Worm (Caenorhabditis elegans) whole organism, midembryonic: ENCODE data around the gene C45G9.2.

Source experiments
- T22C8.4 ChIP-seq: fragments of 200-800 bp; sonication (Bioruptor generic); IDR thresholded peaks from 2 replicates; pipeline ENCODE4 v1.3.6; 2022; ENCODE audit warnings: missing genetic modification characterization, missing compliant biosample characterization
- cog-1 ChIP-seq: sonication (generic microtip); optimal IDR thresholded peaks from 2 replicates; lab custom pipeline; 2016; ENCODE audit warnings: missing genetic modification characterization, missing compliant biosample characterization
- flt-1 ChIP-seq: fragments of 200-800 bp; sonication (Bioruptor generic); IDR thresholded peaks from 2 replicates; pipeline ENCODE4 v1.3.6; 2022; ENCODE audit warnings: missing genetic modification characterization, missing compliant biosample characterization
- klf-2 ChIP-seq: fragments of 200-800 bp; sonication (Bioruptor generic); conservative IDR thresholded peaks from 2 replicates; pipeline ENCODE4 v1.3.6; 2022; ENCODE audit warnings: missing genetic modification reagents, missing genetic modification characterization, missing compliant biosample characterization
- med-1 ChIP-seq: sonication (generic microtip); optimal IDR thresholded peaks from 2 replicates; lab custom pipeline; 2017; ENCODE audit warnings: missing genetic modification characterization, mild to moderate bottlenecking, missing compliant biosample characterization, antibody characterized with exemption, missing genetic modification reagents; ENCODE audit not compliant: insufficient read depth
- ref-1 ChIP-seq: fragments of 200-800 bp; sonication (Bioruptor generic); conservative IDR thresholded peaks from 2 replicates; pipeline ENCODE4 v1.3.6; 2022; ENCODE audit warnings: missing genetic modification reagents, missing genetic modification characterization, missing compliant biosample characterization
- tab-1 ChIP-seq: fragments of 200-800 bp; sonication (Bioruptor generic); IDR thresholded peaks from 2 replicates; pipeline ENCODE4 v1.3.6; 2022; ENCODE audit warnings: missing genetic modification characterization, missing compliant biosample characterization
- ztf-23 ChIP-seq: fragments of 200-800 bp; sonication (Bioruptor generic); IDR thresholded peaks from 2 replicates; pipeline ENCODE4 v1.3.6; 2022; ENCODE audit warnings: missing genetic modification reagents, missing genetic modification characterization, missing compliant biosample characterization
- ztf-29 ChIP-seq: fragments of 200-800 bp; sonication (Bioruptor generic); IDR thresholded peaks from 2 replicates; pipeline ENCODE4 v1.3.6; 2022; ENCODE audit warnings: missing genetic modification reagents, missing genetic modification characterization, missing compliant biosample characterization

ce11 chrIII:5107959-5108358, 39.1 kb downstream of the C45G9.2 start:
- TF ChIP-seq cog-1 (no peak), klf-2 (GFP tag; lab: Robert Waterston, UW) (0 out of 2 replicates have a peak, but pooled peaks have one; percentile 14), tab-1 (GFP tag; lab: Robert Waterston, UW) (no peak), ztf-23 (no peak), flt-1 (no peak), ztf-29 (GFP tag; lab: Robert Waterston, UW) (no peak), T22C8.4 (no peak), med-1 (GFP tag; lab: Kevin White, UChicago) (no peak), ref-1 (GFP tag; lab: Robert Waterston, UW) (no peak)
